Worm (Caenorhabditis elegans) whole organism, young adult: ENCODE results near the gene F28B1.9.

Experiments used
- B0261.1 ChIP-seq: sonication (generic microtip); optimal IDR thresholded peaks from 2 replicates; lab custom pipeline; 2016; ENCODE audit warnings: mild to moderate bottlenecking, missing genetic modification characterization, moderate library complexity, missing compliant biosample characterization
- B0336.3 ChIP-seq: fragments of 200-800 bp; sonication (Bioruptor generic); IDR thresholded peaks from 2 replicates; pipeline ENCODE4 v1.3.6; 2022; ENCODE audit warnings: missing genetic modification characterization, missing compliant biosample characterization
- F39B2.1 ChIP-seq: fragments of 200-800 bp; sonication (Bioruptor generic); IDR thresholded peaks from 2 replicates; pipeline ENCODE4 v1.3.6; 2022; ENCODE audit warnings: missing genetic modification reagents, missing genetic modification characterization, missing compliant biosample characterization
- F49E8.2 ChIP-seq: sonication (generic microtip); optimal IDR thresholded peaks from 3 replicates; lab custom pipeline; 2017; ENCODE audit warnings: missing genetic modification characterization, mild to moderate bottlenecking, missing compliant biosample characterization, antibody characterized with exemption, moderate library complexity; ENCODE audit not compliant: insufficient read depth
- F57C9.4 ChIP-seq: sonication (generic microtip); optimal IDR thresholded peaks from 2 replicates; lab custom pipeline; 2017; ENCODE audit warnings: mild to moderate bottlenecking, missing genetic modification characterization, missing compliant biosample characterization
- K11D2.4 ChIP-seq: fragments of 200-800 bp; sonication (Bioruptor generic); IDR thresholded peaks from 2 replicates; pipeline ENCODE4 v1.3.6; 2022; ENCODE audit warnings: missing genetic modification reagents, missing genetic modification characterization, missing compliant biosample characterization
- K12H6.12 ChIP-seq: fragments of 200-800 bp; sonication (Bioruptor generic); optimal IDR thresholded peaks from 2 replicates; lab custom pipeline; 2018; ENCODE audit warnings: mild to moderate bottlenecking, missing genetic modification characterization, missing compliant biosample characterization
- T07F8.4 ChIP-seq: sonication (generic microtip); optimal IDR thresholded peaks from 2 replicates; lab custom pipeline; 2016; ENCODE audit warnings: mild to moderate bottlenecking, missing genetic modification characterization, moderate library complexity, missing compliant biosample characterization
- Y56A3A.18 ChIP-seq: fragments of 200-800 bp; sonication (Bioruptor generic); IDR thresholded peaks from 2 replicates; pipeline ENCODE4 v1.3.6; 2022; ENCODE audit warnings: missing genetic modification reagents, missing genetic modification characterization, missing compliant biosample characterization
- Y67H2A.10 ChIP-seq: fragments of 200-800 bp; sonication (Bioruptor generic); conservative IDR thresholded peaks from 2 replicates; pipeline ENCODE4 v1.3.6; 2022; ENCODE audit warnings: missing genetic modification reagents, missing genetic modification characterization, missing compliant biosample characterization
- atf-7 ChIP-seq: sonication (generic microtip); optimal IDR thresholded peaks from 2 replicates; lab custom pipeline; 2017; ENCODE audit warnings: mild to moderate bottlenecking, missing genetic modification characterization, missing compliant biosample characterization
- athp-1 ChIP-seq: sonication (generic microtip); optimal IDR thresholded peaks from 2 replicates; lab custom pipeline; 2017; ENCODE audit warnings: mild to moderate bottlenecking, missing genetic modification characterization, missing compliant biosample characterization
- ceh-100 ChIP-seq: fragments of 200-800 bp; sonication (Bioruptor generic); IDR thresholded peaks from 2 replicates; pipeline ENCODE4 v1.3.6; 2022; ENCODE audit warnings: missing genetic modification reagents, missing genetic modification characterization, missing compliant biosample characterization
- ceh-27 ChIP-seq: fragments of 200-800 bp; sonication (Bioruptor generic); optimal IDR thresholded peaks from 2 replicates; lab custom pipeline; 2018; ENCODE audit warnings: mild to moderate bottlenecking, missing genetic modification characterization, moderate library complexity, missing compliant biosample characterization
- ceh-91 ChIP-seq: fragments of 200-800 bp; sonication (Bioruptor generic); IDR thresholded peaks from 2 replicates; pipeline ENCODE4 v1.3.6; 2022; ENCODE audit warnings: missing genetic modification reagents, missing genetic modification characterization, missing compliant biosample characterization
- chd-7 ChIP-seq: sonication (generic microtip); optimal IDR thresholded peaks from 2 replicates; lab custom pipeline; 2016; ENCODE audit warnings: mild to moderate bottlenecking, missing genetic modification characterization, moderate library complexity, missing compliant biosample characterization
- ets-4 ChIP-seq: fragments of 200-800 bp; sonication (Bioruptor generic); optimal IDR thresholded peaks from 2 replicates; lab custom pipeline; 2018; ENCODE audit warnings: mild to moderate bottlenecking, missing genetic modification characterization, missing compliant biosample characterization
- fkh-3 ChIP-seq: sonication (generic microtip); optimal IDR thresholded peaks from 2 replicates; lab custom pipeline; 2016; ENCODE audit warnings: mild to moderate bottlenecking, missing genetic modification characterization, missing compliant biosample characterization
- hlh-12 ChIP-seq: sonication (generic microtip); optimal IDR thresholded peaks from 2 replicates; lab custom pipeline; 2016; ENCODE audit warnings: missing genetic modification characterization, missing compliant biosample characterization
- hlh-26 ChIP-seq: fragments of 200-800 bp; sonication (Bioruptor generic); conservative IDR thresholded peaks from 2 replicates; pipeline ENCODE4 v1.3.6; 2022; ENCODE audit warnings: missing genetic modification reagents, missing genetic modification characterization, missing compliant biosample characterization
- hmg-1.2 ChIP-seq: fragments of 200-800 bp; sonication (Bioruptor generic); IDR thresholded peaks from 2 replicates; pipeline ENCODE4 v1.3.6; 2022; ENCODE audit warnings: missing genetic modification reagents, missing genetic modification characterization, missing compliant biosample characterization
- lin-35 ChIP-seq, 3 experiments: fragments of 150-350 bp in 2 of 3; sonication (generic microtip) in 1 of 3; optimal IDR thresholded peaks; 2 replicates each; lab custom pipeline; 2014 to 2018; ENCODE audit warnings: missing biosample characterization in 3 of 3, missing genetic modification characterization in 3 of 3, missing genetic modification reagents in 3 of 3
- nfya-1 ChIP-seq: sonication (generic microtip); optimal IDR thresholded peaks from 2 replicates; lab custom pipeline; 2017; ENCODE audit warnings: antibody characterized with exemption, missing compliant biosample characterization, missing genetic modification characterization, borderline replicate concordance; ENCODE audit not compliant: insufficient read depth
- nhr-27 ChIP-seq: fragments of 200-800 bp; sonication (Bioruptor generic); optimal IDR thresholded peaks from 2 replicates; lab custom pipeline; 2018; ENCODE audit warnings: mild to moderate bottlenecking, missing genetic modification characterization, moderate library complexity, missing compliant biosample characterization
- nhr-80 ChIP-seq: sonication (generic microtip); optimal IDR thresholded peaks from 2 replicates; lab custom pipeline; 2016; ENCODE audit warnings: missing genetic modification characterization, missing compliant biosample characterization
- rec-8 ChIP-seq, 2 experiments: sonication (generic microtip); optimal IDR thresholded peaks; 2 replicates each; lab custom pipeline; 2016; ENCODE audit warnings: mild to moderate bottlenecking in 2 of 2, missing genetic modification characterization in 2 of 2, missing genetic modification reagents in 2 of 2, missing genotype in 2 of 2, missing biosample characterization in 1 of 2, missing compliant biosample characterization in 1 of 2, moderate library complexity in 1 of 2
- rpc-1 ChIP-seq, 2 experiments: fragments of 150-350 bp in 1 of 2; sonication (generic microtip) in 1 of 2; optimal IDR thresholded peaks; 2 replicates each; lab custom pipeline; 2014 to 2018; ENCODE audit warnings: missing biosample characterization in 1 of 2, missing genetic modification characterization in 1 of 2, missing genetic modification reagents in 1 of 2, missing genotype in 1 of 2
- sdz-38 ChIP-seq: sonication (generic microtip); optimal IDR thresholded peaks from 2 replicates; lab custom pipeline; 2016; ENCODE audit warnings: missing genotype, missing genetic modification characterization, missing compliant biosample characterization
- snpc-1.1 ChIP-seq: sonication (generic microtip); optimal IDR thresholded peaks from 2 replicates; lab custom pipeline; 2017; ENCODE audit warnings: missing genetic modification characterization, mild to moderate bottlenecking, missing compliant biosample characterization, antibody characterized with exemption, moderate library complexity, missing genotype, missing genetic modification reagents; ENCODE audit not compliant: insufficient read depth
- snpc-4 ChIP-seq, 5 experiments: fragments of 150-350 bp in 1 of 5; sonication (generic microtip) in 4 of 5; optimal IDR thresholded peaks; 2 replicates each; lab custom pipeline; 2014 to 2018; ENCODE audit warnings: missing genetic modification characterization in 5 of 5, missing biosample characterization in 3 of 5, antibody characterized with exemption in 2 of 5, mild to moderate bottlenecking in 2 of 5, missing compliant biosample characterization in 2 of 5, missing genotype in 2 of 5, moderate library complexity in 2 of 5, missing genetic modification reagents in 1 of 5
- sptf-2 ChIP-seq: fragments of 200-800 bp; sonication (Bioruptor generic); optimal IDR thresholded peaks from 2 replicates; lab custom pipeline; 2018; ENCODE audit warnings: mild to moderate bottlenecking, missing genetic modification characterization, missing compliant biosample characterization
- zfh-2 ChIP-seq: fragments of 200-800 bp; sonication (Bioruptor generic); conservative IDR thresholded peaks from 2 replicates; pipeline ENCODE4 v1.3.6; 2022; ENCODE audit warnings: missing genetic modification reagents, missing genetic modification characterization, missing compliant biosample characterization
- ztf-3 ChIP-seq: fragments of 200-800 bp; sonication (Bioruptor generic); optimal IDR thresholded peaks from 2 replicates; lab custom pipeline; 2018; ENCODE audit warnings: mild to moderate bottlenecking, missing genetic modification characterization, missing compliant biosample characterization

F28B1.9 gene

DNA sequence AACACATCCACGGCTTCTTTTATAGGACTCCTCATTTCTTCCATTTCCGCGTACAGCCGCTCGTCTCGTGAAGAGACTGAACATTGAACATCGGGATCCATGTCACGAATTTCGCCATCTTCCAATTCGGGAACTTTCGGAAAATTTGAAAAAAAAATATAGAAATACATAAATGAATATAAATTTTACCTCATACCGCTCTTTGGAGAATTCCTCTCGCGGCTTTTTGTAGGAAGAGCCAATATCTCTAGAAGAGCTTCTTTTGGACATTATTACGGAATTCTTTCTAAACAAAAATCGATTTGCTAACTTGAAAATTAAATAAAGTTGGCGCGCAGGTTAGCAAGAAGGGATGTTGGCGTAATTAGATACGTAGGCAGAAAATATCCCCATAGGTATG is 21.0 kb downstream of the F28B1.9 start, which contains the start of gene T05E12.9:
Gene T05E12.9, minus strand, starts transcription at position 101 of the 400 bp plus-strand sequence.
- no peak for TF ChIP-seq K11D2.4
- no peak for TF ChIP-seq lin-35 (GFP tag; optimal IDR thresholded peaks at IDR 0.05; lab: Kevin White, UChicago)
- TF ChIP-seq zfh-2 (GFP tag; lab: Robert Waterston, UW): no peak
- no peak for TF ChIP-seq fkh-3 (tag; lab: Kevin White, UChicago)
- TF ChIP-seq rec-8 (tag; optimal IDR thresholded peaks at IDR 0.05; lab: Kevin White, UChicago): no peak
- TF ChIP-seq atf-7 (tag; lab: Kevin White, UChicago): no peak
- no peak for TF ChIP-seq chd-7 (tag; lab: Kevin White, UChicago)
- TF ChIP-seq ceh-100 (GFP tag; lab: Robert Waterston, UW): no peak
- TF ChIP-seq rpc-1 (optimal IDR thresholded peaks at IDR 0.05; lab: Kevin White, UChicago): no peak
- TF ChIP-seq rpc-1 (tag; optimal IDR thresholded peaks at IDR 0.05; lab: Kevin White, UChicago): no peak
- no peak for TF ChIP-seq hlh-12 (tag; lab: Kevin White, UChicago)
- no peak for TF ChIP-seq B0336.3 (GFP tag; lab: Robert Waterston, UW)
- no peak for TF ChIP-seq Y56A3A.18
- TF ChIP-seq, all 124 proteins: peak for 0

DNA sequence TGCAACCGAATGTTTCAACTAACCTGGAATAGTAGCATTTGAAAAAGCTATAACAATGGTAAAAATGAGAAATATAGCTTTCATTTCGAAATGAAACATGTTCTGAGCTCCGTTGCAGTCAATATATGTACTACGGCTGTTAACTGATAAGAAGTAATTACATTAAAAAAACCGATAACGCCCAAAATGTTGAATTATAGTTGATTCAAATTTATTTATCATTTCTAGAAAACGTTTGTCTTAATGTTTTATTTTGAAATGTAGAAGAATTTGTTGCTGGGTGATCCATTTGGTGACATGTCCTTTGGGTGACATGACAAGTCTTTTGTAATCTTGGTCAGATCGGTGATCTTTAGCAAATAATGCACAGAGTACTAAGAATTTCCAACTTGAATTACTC is 27.7 kb downstream of the F28B1.9 start, which contains the start of gene T05E12.6:
Gene T05E12.6, minus strand, starts transcription at position 101 of the 400 bp plus-strand sequence.
- TF ChIP-seq ceh-27 (GFP tag; lab: Kevin White, UChicago) (no peak), T07F8.4 (no peak), F57C9.4 (tag; lab: Kevin White, UChicago) (no peak), sptf-2 (GFP tag; lab: Kevin White, UChicago) (no peak), sdz-38 (tag; lab: Kevin White, UChicago) (no peak), F39B2.1 (no peak), nhr-27 (tag; lab: Kevin White, UChicago) (no peak), K12H6.12 (tag; lab: Kevin White, UChicago) (no peak), athp-1 (tag; lab: Kevin White, UChicago) (no peak), ztf-3 (GFP tag; lab: Kevin White, UChicago) (no peak), Y56A3A.18 (no peak)

DNA sequence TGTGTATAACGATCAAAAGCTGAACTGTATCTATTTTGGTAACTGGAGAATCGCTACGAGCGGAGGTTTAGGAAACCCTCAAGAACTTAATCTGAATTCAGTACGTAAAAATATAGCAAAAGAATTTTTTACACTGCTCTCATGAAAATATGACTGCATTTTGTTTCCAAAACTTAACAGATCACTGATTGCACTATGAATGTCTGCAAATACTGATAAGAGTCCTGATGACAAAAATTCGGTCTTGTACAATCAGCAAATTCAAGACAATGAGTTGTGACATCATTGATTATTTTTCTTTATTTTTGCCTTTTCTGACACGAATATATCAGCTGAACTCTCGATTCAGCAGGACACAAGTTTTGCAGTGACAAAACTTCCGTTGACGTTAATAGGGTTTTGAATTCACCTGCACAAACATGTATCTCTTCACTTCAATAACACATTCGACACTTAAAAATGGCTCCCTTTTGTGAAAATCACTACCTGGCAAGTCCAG is 28.3 kb downstream of the F28B1.9 start, which contains the start of gene srh-237:
Gene srh-237, plus strand, starts transcription at position 449 of the 499 bp plus-strand sequence.
- TF ChIP-seq nhr-80 (tag; lab: Kevin White, UChicago): peak; percentile 67
- no peak for TF ChIP-seq snpc-4 (GFP tag; optimal IDR thresholded peaks at IDR 0.05; lab: Kevin White, UChicago)
- peak in 1 of 4 experiments; percentile 25 for TF ChIP-seq snpc-4 (tag; optimal IDR thresholded peaks at IDR 0.05; lab: Kevin White, UChicago)
- TF ChIP-seq F49E8.2 (tag; lab: Kevin White, UChicago): no peak
- TF ChIP-seq hmg-1.2 (GFP tag; lab: Robert Waterston, UW): no peak

DNA sequence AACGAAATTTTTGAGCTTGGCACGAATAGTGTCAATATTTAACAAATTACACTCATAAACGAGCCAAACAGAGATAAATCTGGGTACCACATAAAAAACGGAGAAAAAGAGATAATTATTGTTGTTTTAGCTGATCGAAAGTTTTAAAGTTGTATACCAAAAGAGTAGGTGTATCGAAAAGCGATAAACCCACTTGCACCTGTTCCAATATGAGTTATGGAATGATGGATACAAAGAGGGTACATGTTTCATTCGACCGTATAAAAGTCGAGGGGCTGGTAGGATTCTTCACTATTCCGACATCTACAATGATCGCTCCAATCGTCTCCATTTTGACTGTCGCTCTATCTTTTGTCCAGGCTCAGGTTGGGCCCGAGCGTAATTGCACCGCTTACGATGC is 30.6 kb downstream of the F28B1.9 start, which contains the start of gene ZK218.1:
Gene ZK218.1, plus strand, starts transcription at position 301 of the 400 bp plus-strand sequence.
- TF ChIP-seq nfya-1: no peak
- no peak for TF ChIP-seq Y67H2A.10 (GFP tag; lab: Robert Waterston, UW)

DNA sequence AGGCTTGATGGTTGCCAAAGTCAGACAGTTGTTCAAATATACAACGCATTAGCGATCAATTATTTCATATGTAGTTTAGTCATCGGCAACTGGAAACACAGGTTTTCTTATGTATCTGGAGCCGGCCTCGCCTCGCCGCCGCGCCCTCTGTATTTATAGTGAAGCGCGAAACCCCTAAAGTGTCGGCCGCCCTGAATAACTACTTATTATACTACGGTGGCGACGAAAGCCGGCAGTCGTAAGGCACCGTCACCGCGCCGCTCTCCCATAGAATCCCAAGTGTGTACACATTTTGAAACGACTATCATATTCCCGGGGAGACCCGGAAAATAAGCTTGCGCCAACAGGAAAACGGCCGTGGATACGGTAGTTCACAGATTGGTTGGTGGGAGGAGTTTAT is 32.9 kb downstream of the F28B1.9 start:
- TF ChIP-seq snpc-4 (GFP tag; optimal IDR thresholded peaks at IDR 0.05; lab: Kevin White, UChicago) (no peak), snpc-4 (tag; optimal IDR thresholded peaks at IDR 0.05; lab: Kevin White, UChicago) (peak in 2 of 4 experiments; percentile 62 to 71), hlh-26 (no peak), ets-4 (GFP tag; lab: Kevin White, UChicago) (no peak), B0261.1 (tag; lab: Kevin White, UChicago) (no peak), ceh-91 (GFP tag; lab: Robert Waterston, UW) (no peak), hmg-1.2 (GFP tag; lab: Robert Waterston, UW) (peak; percentile 23; the same call in 1 of the 2 replicates), snpc-1.1 (tag; lab: Kevin White, UChicago) (peak; percentile 27)
